Worm (Caenorhabditis elegans): ENCODE data around the gene srh-283.

- no peak for TF ChIP-seq fkh-10 (GFP tag; optimal IDR thresholded peaks at IDR 0.05)
- no peak for TF ChIP-seq nhr-12 (tag; optimal IDR thresholded peaks at IDR 0.05)
- no peak for TF ChIP-seq ztf-11 (tag; optimal IDR thresholded peaks at IDR 0.05)
Observed at ce11 chrV:17755592-17755991, 9.6 kb upstream of the srh-283 start, which contains the start of gene pgp-9.

Measured in whole organism, L3 larva.